Worm (Caenorhabditis elegans) whole organism, midembryonic: ENCODE results near the gene B0507.9.

ENCODE experiments used
- T22C8.4 ChIP-seq: fragments of 200-800 bp; sonication (Bioruptor generic); IDR thresholded peaks from 2 replicates; pipeline ENCODE4 v1.3.6; 2022; ENCODE audit warnings: missing genetic modification characterization, missing compliant biosample characterization
- cog-1 ChIP-seq: sonication (generic microtip); optimal IDR thresholded peaks from 2 replicates; lab custom pipeline; 2016; ENCODE audit warnings: missing genetic modification characterization, missing compliant biosample characterization
- flt-1 ChIP-seq: fragments of 200-800 bp; sonication (Bioruptor generic); IDR thresholded peaks from 2 replicates; pipeline ENCODE4 v1.3.6; 2022; ENCODE audit warnings: missing genetic modification characterization, missing compliant biosample characterization
- klf-2 ChIP-seq: fragments of 200-800 bp; sonication (Bioruptor generic); conservative IDR thresholded peaks from 2 replicates; pipeline ENCODE4 v1.3.6; 2022; ENCODE audit warnings: missing genetic modification reagents, missing genetic modification characterization, missing compliant biosample characterization
- med-1 ChIP-seq: sonication (generic microtip); optimal IDR thresholded peaks from 2 replicates; lab custom pipeline; 2017; ENCODE audit warnings: missing genetic modification characterization, mild to moderate bottlenecking, missing compliant biosample characterization, antibody characterized with exemption, missing genetic modification reagents; ENCODE audit not compliant: insufficient read depth
- ref-1 ChIP-seq: fragments of 200-800 bp; sonication (Bioruptor generic); conservative IDR thresholded peaks from 2 replicates; pipeline ENCODE4 v1.3.6; 2022; ENCODE audit warnings: missing genetic modification reagents, missing genetic modification characterization, missing compliant biosample characterization
- tab-1 ChIP-seq: fragments of 200-800 bp; sonication (Bioruptor generic); IDR thresholded peaks from 2 replicates; pipeline ENCODE4 v1.3.6; 2022; ENCODE audit warnings: missing genetic modification characterization, missing compliant biosample characterization
- ztf-23 ChIP-seq: fragments of 200-800 bp; sonication (Bioruptor generic); IDR thresholded peaks from 2 replicates; pipeline ENCODE4 v1.3.6; 2022; ENCODE audit warnings: missing genetic modification reagents, missing genetic modification characterization, missing compliant biosample characterization
- ztf-29 ChIP-seq: fragments of 200-800 bp; sonication (Bioruptor generic); IDR thresholded peaks from 2 replicates; pipeline ENCODE4 v1.3.6; 2022; ENCODE audit warnings: missing genetic modification reagents, missing genetic modification characterization, missing compliant biosample characterization

- TF ChIP-seq ztf-23 (GFP tag; lab: Robert Waterston, UW) (no peak), cog-1 (no peak), ref-1 (GFP tag; lab: Robert Waterston, UW) (no peak), med-1 (GFP tag; lab: Kevin White, UChicago) (no peak), T22C8.4 (GFP tag; lab: Robert Waterston, UW) (no peak), flt-1 (GFP tag; lab: Robert Waterston, UW) (no peak), tab-1 (GFP tag; lab: Robert Waterston, UW) (no peak), klf-2 (GFP tag; lab: Robert Waterston, UW) (no peak), ztf-29 (GFP tag; lab: Robert Waterston, UW) (no peak)
These were observed 7.2 kb downstream of the B0507.9 start, which contains the start of gene B0507.7 for ce11 chrV:8758618-8759017.
